Worm (Caenorhabditis elegans) whole organism, L3 larva: ENCODE measurements around the gene rpb-9.

ENCODE experiments used
- R02D3.7 ChIP-seq: fragments of 150-350 bp; optimal IDR thresholded peaks from 2 replicates; lab custom pipeline; 2014; ENCODE audit warnings: missing biosample characterization, missing genetic modification characterization
- aly-2 ChIP-seq: fragments of 150-350 bp; optimal IDR thresholded peaks from 2 replicates; lab custom pipeline; 2014; ENCODE audit warnings: missing biosample characterization, missing genetic modification characterization
- ceh-16 ChIP-seq: sonication (generic microtip); optimal IDR thresholded peaks from 2 replicates; lab custom pipeline; 2017; ENCODE audit warnings: missing biosample characterization, missing genetic modification characterization
- ceh-28 ChIP-seq: fragments of 150-350 bp; optimal IDR thresholded peaks from 2 replicates; lab custom pipeline; 2014; ENCODE audit warnings: missing biosample characterization, missing genetic modification reagents, missing genetic modification characterization
- ceh-82 ChIP-seq: fragments of 150-350 bp; optimal IDR thresholded peaks from 2 replicates; lab custom pipeline; 2014; ENCODE audit warnings: missing biosample characterization, missing genetic modification characterization
- daf-12 ChIP-seq: fragments of 150-350 bp; optimal IDR thresholded peaks from 2 replicates; lab custom pipeline; 2014; ENCODE audit warnings: missing biosample characterization, missing genetic modification reagents, missing genetic modification characterization
- egl-27 ChIP-seq: sonication (generic microtip); optimal IDR thresholded peaks from 4 replicates; lab custom pipeline; 2017; ENCODE audit warnings: missing biosample characterization, missing genetic modification reagents, missing genetic modification characterization
- egl-5 ChIP-seq: fragments of 150-350 bp; optimal IDR thresholded peaks from 2 replicates; lab custom pipeline; 2017; ENCODE audit warnings: missing biosample characterization, missing genetic modification reagents, missing genetic modification characterization, inconsistent platforms
- elt-1 ChIP-seq: fragments of 150-350 bp; optimal IDR thresholded peaks from 2 replicates; lab custom pipeline; 2014; ENCODE audit warnings: missing biosample characterization, missing genetic modification characterization
- elt-2 ChIP-seq: sonication (generic microtip); optimal IDR thresholded peaks from 2 replicates; lab custom pipeline; 2016; ENCODE audit warnings: missing genetic modification reagents, mild to moderate bottlenecking, missing genetic modification characterization, missing compliant biosample characterization
- elt-3 ChIP-seq, 3 experiments: fragments of 150-350 bp in 1 of 3; sonication (generic microtip) in 2 of 3; optimal IDR thresholded peaks; 2 replicates in 2 of 3; 4 replicates in 1 of 3; lab custom pipeline; 2014 to 2017; ENCODE audit warnings: missing biosample characterization in 3 of 3, missing genetic modification characterization in 3 of 3
- eor-1 ChIP-seq, 2 experiments: fragments of 150-350 bp; optimal IDR thresholded peaks; 2 replicates each; lab custom pipeline; 2014 to 2018; ENCODE audit warnings: missing biosample characterization in 2 of 2, missing genetic modification characterization in 2 of 2
- fos-1 ChIP-seq: fragments of 150-350 bp; optimal IDR thresholded peaks from 2 replicates; lab custom pipeline; 2014; ENCODE audit warnings: missing biosample characterization, missing genetic modification characterization
- hmg-11 ChIP-seq: sonication (generic microtip); optimal IDR thresholded peaks from 2 replicates; lab custom pipeline; 2016; ENCODE audit warnings: missing genetic modification characterization, missing compliant biosample characterization
- jun-1 ChIP-seq: fragments of 150-350 bp; optimal IDR thresholded peaks from 2 replicates; lab custom pipeline; 2014; ENCODE audit warnings: missing biosample characterization, missing genetic modification reagents, missing genetic modification characterization
- lin-15B ChIP-seq: fragments of 150-350 bp; optimal IDR thresholded peaks from 2 replicates; lab custom pipeline; 2014; ENCODE audit warnings: missing biosample characterization, missing genetic modification characterization
- lin-39 ChIP-seq: fragments of 150-350 bp; optimal IDR thresholded peaks from 2 replicates; lab custom pipeline; 2018; ENCODE audit warnings: missing biosample characterization, missing genetic modification reagents, missing genetic modification characterization
- mdl-1 ChIP-seq: fragments of 150-350 bp; optimal IDR thresholded peaks from 2 replicates; lab custom pipeline; 2014; ENCODE audit warnings: missing biosample characterization, missing genetic modification characterization
- mml-1 ChIP-seq: fragments of 150-350 bp; sonication (generic microtip); optimal IDR thresholded peaks from 3 replicates; lab custom pipeline; 2014; ENCODE audit warnings: missing biosample characterization, missing genetic modification characterization
- nfya-1 ChIP-seq: sonication (generic microtip); optimal IDR thresholded peaks from 2 replicates; lab custom pipeline; 2017; ENCODE audit warnings: missing genetic modification characterization, mild to moderate bottlenecking, missing compliant biosample characterization, antibody characterized with exemption, moderate library complexity; ENCODE audit not compliant: insufficient read depth
- nhr-11 ChIP-seq: fragments of 150-350 bp; optimal IDR thresholded peaks from 2 replicates; lab custom pipeline; 2014; ENCODE audit warnings: missing biosample characterization, missing genetic modification characterization
- nhr-23 ChIP-seq: fragments of 150-350 bp; optimal IDR thresholded peaks from 2 replicates; lab custom pipeline; 2014; ENCODE audit warnings: missing biosample characterization, missing genetic modification reagents, missing genetic modification characterization
- nhr-237 ChIP-seq: fragments of 150-350 bp; optimal IDR thresholded peaks from 2 replicates; lab custom pipeline; 2014; ENCODE audit warnings: missing biosample characterization, missing genetic modification characterization
- nhr-25 ChIP-seq: sonication (generic microtip); optimal IDR thresholded peaks from 2 replicates; lab custom pipeline; 2017; ENCODE audit warnings: missing biosample characterization, missing genetic modification characterization
- nhr-28 ChIP-seq: fragments of 150-350 bp; optimal IDR thresholded peaks from 2 replicates; lab custom pipeline; 2014; ENCODE audit warnings: missing biosample characterization, missing genetic modification characterization
- nhr-43 ChIP-seq: sonication (generic microtip); optimal IDR thresholded peaks from 2 replicates; lab custom pipeline; 2016; ENCODE audit warnings: mild to moderate bottlenecking, missing genetic modification characterization, missing compliant biosample characterization; ENCODE audit not compliant: poor library complexity, severe bottlenecking
- nhr-76 ChIP-seq: fragments of 150-350 bp; sonication (generic microtip); optimal IDR thresholded peaks from 5 replicates; lab custom pipeline; 2014; ENCODE audit warnings: missing biosample characterization, missing genetic modification characterization
- pha-4 ChIP-seq: fragments of 150-350 bp; optimal IDR thresholded peaks from 2 replicates; lab custom pipeline; 2014; ENCODE audit warnings: missing biosample characterization, missing genetic modification reagents, missing genetic modification characterization
- pqm-1 ChIP-seq: fragments of 150-350 bp; optimal IDR thresholded peaks from 2 replicates; lab custom pipeline; 2017; ENCODE audit warnings: missing biosample characterization, missing genetic modification characterization, inconsistent platforms
- skn-1 ChIP-seq: fragments of 150-350 bp; optimal IDR thresholded peaks from 2 replicates; lab custom pipeline; 2014; ENCODE audit warnings: missing biosample characterization, missing genetic modification characterization
- snpc-4 ChIP-seq: fragments of 150-350 bp; optimal IDR thresholded peaks from 2 replicates; lab custom pipeline; 2014; ENCODE audit warnings: missing biosample characterization, missing genetic modification characterization
- zag-1 ChIP-seq: fragments of 150-350 bp; optimal IDR thresholded peaks from 2 replicates; lab custom pipeline; 2014; ENCODE audit warnings: missing biosample characterization, missing genetic modification characterization
- ztf-11 ChIP-seq: fragments of 150-350 bp; optimal IDR thresholded peaks from 2 replicates; lab custom pipeline; 2014; ENCODE audit warnings: missing biosample characterization, missing genetic modification characterization

The rpb-9 gene

ce11 chrV:8027429-8028142 is 15.4 kb upstream of the rpb-9 start:
- TF ChIP-seq pqm-1 (tag; lab: Kevin White, UChicago) = no peak
- TF ChIP-seq ceh-28 (tag; lab: Kevin White, UChicago) = no peak
- no peak for TF ChIP-seq mml-1
- TF ChIP-seq pha-4 = no peak
- TF ChIP-seq aly-2 (tag; lab: Kevin White, UChicago) = no peak
- TF ChIP-seq egl-5 (tag; lab: Kevin White, UChicago) = no peak
- no peak for TF ChIP-seq mdl-1 (tag; lab: Kevin White, UChicago)
- TF ChIP-seq skn-1 (tag; lab: Kevin White, UChicago) = no peak
- no peak for TF ChIP-seq nhr-11 (tag; lab: Kevin White, UChicago)
- peak; percentile 21 for TF ChIP-seq nhr-43 (tag; lab: Kevin White, UChicago)
- TF ChIP-seq R02D3.7 (tag; lab: Kevin White, UChicago) = no peak
- peak in 1 of 3 experiments; percentile 78 for TF ChIP-seq elt-3 (tag; optimal IDR thresholded peaks at IDR 0.05; lab: Kevin White, UChicago)
- TF ChIP-seq nhr-28 (tag; lab: Kevin White, UChicago) = no peak
- TF ChIP-seq elt-1 (tag; lab: Kevin White, UChicago) = peak; percentile 16

ce11 chrV:8026343-8026742 is 14.2 kb upstream of the rpb-9 start, which contains the start of gene F43H9.4:
Gene F43H9.4 (plus strand): TSS chrV:8026708.
- no peak for TF ChIP-seq elt-2
- TF ChIP-seq egl-5 (tag; lab: Kevin White, UChicago) = no peak
- TF ChIP-seq nhr-23 (tag; lab: Kevin White, UChicago) = peak; percentile 28
- TF ChIP-seq nhr-43 (tag; lab: Kevin White, UChicago) = peak; percentile 85
- TF ChIP-seq mdl-1 (tag; lab: Kevin White, UChicago) = peak; percentile 49
- TF ChIP-seq eor-1 (tag; optimal IDR thresholded peaks at IDR 0.05; lab: Kevin White, UChicago) = no peak
- peak in 1 of 3 experiments; percentile 10 for TF ChIP-seq elt-3 (tag; optimal IDR thresholded peaks at IDR 0.05; lab: Kevin White, UChicago)
- TF ChIP-seq, all 47 proteins: peak for 4

- TF ChIP-seq nhr-25 (tag; lab: Kevin White, UChicago) (peak; percentile 3), skn-1 (tag; lab: Kevin White, UChicago) (no peak), nhr-43 (tag; lab: Kevin White, UChicago) (peak; percentile 2), elt-1 (tag; lab: Kevin White, UChicago) (peak; percentile 80), pha-4 (no peak)
These were observed 13.1 kb upstream of the rpb-9 start for ce11 chrV:8025259-8025658.

ce11 chrV:8024752-8025151 is 12.6 kb upstream of the rpb-9 start, which contains the start of gene F43H9.3:
Gene F43H9.3 (minus strand): TSS chrV:8024940.
- TF ChIP-seq zag-1 (no peak), skn-1 (tag; lab: Kevin White, UChicago) (no peak), R02D3.7 (tag; lab: Kevin White, UChicago) (peak; percentile 89), nhr-28 (tag; lab: Kevin White, UChicago) (no peak), eor-1 (tag; optimal IDR thresholded peaks at IDR 0.05; lab: Kevin White, UChicago) (no peak), nhr-76 (tag; lab: Kevin White, UChicago) (no peak), egl-5 (tag; lab: Kevin White, UChicago) (no peak), elt-3 (tag; optimal IDR thresholded peaks at IDR 0.05; lab: Kevin White, UChicago) (no peak), egl-27 (tag; lab: Kevin White, UChicago) (no peak), pqm-1 (tag; lab: Kevin White, UChicago) (no peak), ceh-28 (tag; lab: Kevin White, UChicago) (no peak), jun-1 (tag; lab: Kevin White, UChicago) (no peak), nfya-1 (tag; lab: Kevin White, UChicago) (peak; percentile 28), pha-4 (peak; percentile 30), snpc-4 (tag; lab: Kevin White, UChicago) (no peak), fos-1 (no peak), daf-12 (tag; lab: Kevin White, UChicago) (no peak), ceh-16 (tag; lab: Kevin White, UChicago) (no peak), lin-39 (tag; lab: Kevin White, UChicago) (no peak), elt-2 (no peak), ceh-82 (tag; lab: Kevin White, UChicago) (no peak), mdl-1 (tag; lab: Kevin White, UChicago) (no peak), nhr-237 (no peak), nhr-11 (tag; lab: Kevin White, UChicago) (no peak), ztf-11 (tag; lab: Kevin White, UChicago) (no peak), lin-15B (tag; lab: Kevin White, UChicago) (peak; percentile 2), hmg-11 (peak; percentile 18)
